Worm (Caenorhabditis elegans): ENCODE data around the gene fbxa-73.
"Not testable (repeated sequence)": the region's sequence is repeated elsewhere in the genome, so short reads cannot be mapped to it uniquely, and the experiment has no call there.

The fbxa-73 gene

DNA sequence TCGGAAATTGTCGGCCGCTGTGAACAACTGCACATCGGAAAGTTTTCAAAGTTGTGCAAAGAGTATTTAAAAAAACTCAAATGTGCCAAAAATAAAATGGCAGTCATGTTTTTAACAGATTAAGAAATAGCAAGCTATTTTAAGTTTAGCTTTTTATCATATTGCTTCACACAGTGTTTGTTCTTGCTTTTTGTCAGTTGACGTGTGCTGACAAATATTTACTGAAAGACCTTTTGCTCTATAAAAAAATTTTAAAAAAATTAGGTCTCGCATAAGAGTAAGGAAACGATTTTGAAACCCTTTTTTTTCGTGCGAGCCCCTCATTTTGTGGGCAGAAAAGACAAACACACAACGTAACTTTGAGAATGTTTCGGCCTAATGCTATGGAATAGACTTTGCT lies 2.3 kb downstream of the fbxa-73 start, which contains the start of gene fbxa-71:
Gene fbxa-71, plus strand, starts transcription at position 301 of the 400 bp plus-strand sequence.
- TF ChIP-seq nhr-71 (tag; optimal IDR thresholded peaks at IDR 0.05) (no peak), lin-13 (GFP tag; optimal IDR thresholded peaks at IDR 0.05) (no peak), ztf-4 (tag; optimal IDR thresholded peaks at IDR 0.05) (no peak), aly-2 (tag; optimal IDR thresholded peaks at IDR 0.05) (no peak), efl-3 (GFP tag; optimal IDR thresholded peaks at IDR 0.05) (no peak), nhr-11 (tag; optimal IDR thresholded peaks at IDR 0.05) (no peak), unc-30 (tag; optimal IDR thresholded peaks at IDR 0.05) (no peak), nhr-28 (tag; optimal IDR thresholded peaks at IDR 0.05) (no peak), ces-1 (GFP tag; optimal IDR thresholded peaks at IDR 0.05) (no peak), nhr-77 (tag; optimal IDR thresholded peaks at IDR 0.05) (no peak), Y116A8C.19 (tag; optimal IDR thresholded peaks at IDR 0.05; ENCODE audit: borderline replicate concordance) (no peak), C34B4.2 (tag; optimal IDR thresholded peaks at IDR 0.05) (no peak)

- no peak for TF ChIP-seq snu-23 (GFP tag; optimal IDR thresholded peaks at IDR 0.05)
- no peak for TF ChIP-seq mab-9 (GFP tag; IDR thresholded peaks at IDR 0.05)
- no peak for TF ChIP-seq mef-2 (tag; optimal IDR thresholded peaks at IDR 0.05)
- no peak for TF ChIP-seq efl-1 (optimal IDR thresholded peaks at IDR 0.05)
- TF ChIP-seq efl-1 (GFP tag; optimal IDR thresholded peaks at IDR 0.05 in 1 of 2) = peak in 1 of 2 experiments; percentile 52
- TF ChIP-seq fkh-10 (GFP tag; optimal IDR thresholded peaks at IDR 0.05) = no peak
- TF ChIP-seq ceh-88 (GFP tag; IDR thresholded peaks at IDR 0.05) = no peak
Measured at ce11 chrIII:2258863-2259262, 5.6 kb downstream of the fbxa-73 start, which contains the start of gene fbxa-43. fbxa-43 (minus strand) TSS chrIII:2258963.

DNA sequence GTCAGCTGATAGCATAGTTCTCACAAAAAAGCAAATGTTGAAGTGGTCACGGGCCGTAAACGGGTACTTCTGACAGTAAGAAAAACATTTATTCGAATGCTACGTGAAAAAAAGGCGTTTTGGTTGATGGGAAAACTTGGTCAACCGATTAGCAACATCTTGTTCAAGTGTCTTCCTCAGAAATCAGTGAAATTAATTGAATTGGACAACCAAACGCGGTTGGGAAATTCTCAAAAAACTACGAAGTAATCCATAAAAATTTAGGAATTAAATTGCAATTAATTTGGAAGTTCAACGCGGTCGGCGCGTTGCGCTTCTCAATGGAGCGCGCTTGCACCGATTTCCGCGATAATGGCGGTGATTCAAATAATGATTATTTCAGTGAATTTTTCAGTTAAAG lies 6.1 kb downstream of the fbxa-73 start:
- TF ChIP-seq zag-1 (tag; optimal IDR thresholded peaks at IDR 0.05) (no peak), irx-1 (tag; optimal IDR thresholded peaks at IDR 0.05) (no peak), elt-2 (tag; optimal IDR thresholded peaks at IDR 0.05) (no peak), efl-1 (optimal IDR thresholded peaks at IDR 0.05) (no peak), efl-1 (GFP tag; optimal IDR thresholded peaks at IDR 0.05 in 1 of 2) (peak in 1 of 2 experiments; percentile 92), fkh-10 (GFP tag; optimal IDR thresholded peaks at IDR 0.05) (no peak), skn-1 (tag; optimal IDR thresholded peaks at IDR 0.05) (no peak), ces-1 (GFP tag; optimal IDR thresholded peaks at IDR 0.05) (no peak), Y116A8C.19 (tag; optimal IDR thresholded peaks at IDR 0.05; ENCODE audit: borderline replicate concordance) (no peak), nhr-77 (tag; optimal IDR thresholded peaks at IDR 0.05) (no peak)

DNA sequence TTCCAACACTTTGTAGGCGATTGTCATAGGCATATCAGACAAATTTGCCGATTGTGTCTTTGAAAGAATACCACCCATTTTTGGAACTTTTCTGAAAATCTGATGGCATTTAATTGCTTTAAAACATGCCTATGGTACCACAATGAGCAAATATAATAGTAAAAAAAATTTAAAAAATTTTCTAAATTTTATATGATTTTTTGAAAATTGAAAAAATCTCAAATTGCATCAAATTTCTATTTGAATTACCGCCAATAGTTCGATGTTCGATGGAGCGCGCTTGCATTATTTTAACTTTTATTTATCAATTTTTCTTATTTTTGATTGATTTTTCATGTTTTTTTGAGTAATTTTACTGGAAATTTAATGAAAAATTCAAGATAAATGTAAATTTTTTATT lies 8.1 kb downstream of the fbxa-73 start, which contains the start of gene fbxa-42:
Gene fbxa-42, minus strand, starts transcription at position 101 of the 400 bp plus-strand sequence.
- not testable (repeated sequence) for TF ChIP-seq nhr-77, nhr-12, elt-2 (tag; optimal IDR thresholded peaks at IDR 0.05)

DNA sequence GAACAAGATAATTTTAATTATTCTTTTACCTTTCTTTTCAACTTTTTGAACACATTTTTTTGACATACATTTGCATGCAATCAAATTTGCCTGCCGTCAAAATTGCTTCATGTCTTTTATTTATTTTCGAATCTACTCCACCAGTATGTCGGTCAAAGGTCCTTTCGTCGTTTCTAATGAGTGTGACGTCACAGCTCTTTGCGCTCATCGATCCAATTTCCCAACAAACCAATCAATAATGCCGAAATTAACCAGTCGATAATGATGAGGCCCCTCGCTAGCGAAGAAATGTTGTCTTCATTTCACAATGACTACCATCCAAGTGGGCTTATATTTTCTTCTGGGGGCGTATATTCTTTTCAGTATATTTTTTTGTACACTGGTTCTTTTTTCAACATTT lies 9.7 kb downstream of the fbxa-73 start, which contains the start of gene Y54F10BM.6:
Gene Y54F10BM.6, plus strand, starts transcription at position 301 of the 400 bp plus-strand sequence.
- TF ChIP-seq jun-1 (tag; optimal IDR thresholded peaks at IDR 0.05) (no peak), snu-23 (GFP tag; optimal IDR thresholded peaks at IDR 0.05) (no peak), egl-27 (tag; optimal IDR thresholded peaks at IDR 0.05) (no peak), efl-1 (optimal IDR thresholded peaks at IDR 0.05) (no peak), efl-1 (GFP tag; optimal IDR thresholded peaks at IDR 0.05 in 1 of 2) (peak in 1 of 2 experiments; percentile 72), C34B4.2 (tag; optimal IDR thresholded peaks at IDR 0.05) (no peak), nhr-11 (tag; optimal IDR thresholded peaks at IDR 0.05) (no peak)

- TF ChIP-seq elt-3 (tag; optimal IDR thresholded peaks at IDR 0.05) = no peak
- peak; percentile 76 for TF ChIP-seq elt-2 (tag; optimal IDR thresholded peaks at IDR 0.05)
- TF ChIP-seq pqm-1 (tag; optimal IDR thresholded peaks at IDR 0.05) = peak; percentile 16
- TF ChIP-seq aha-1 (tag; optimal IDR thresholded peaks at IDR 0.05) = no peak
Measured at ce11 chrIII:2265986-2266701, 12.9 kb downstream of the fbxa-73 start, which contains the start of gene fbxa-9. fbxa-9 (plus strand) TSS chrIII:2266651.

Measured in whole organism, L1 larva.